Fruit fly (Drosophila melanogaster) whole organism, prepupa: ENCODE measurements around the gene Sumo.

Source experiments
- Blimp-1 ChIP-seq: fragments of 200-800 bp; sonication (Bioruptor generic); optimal IDR thresholded peaks from 3 replicates; lab custom pipeline; 2017; ENCODE audit warnings: missing biosample characterization, missing genetic modification characterization, mild to moderate bottlenecking, moderate library complexity, missing genetic modification reagents
- CG10631 ChIP-seq: fragments of 200-800 bp; sonication (Bioruptor generic); optimal IDR thresholded peaks from 2 replicates; lab custom pipeline; 2016; ENCODE audit warnings: missing biosample characterization, missing genetic modification characterization
- CG1621 ChIP-seq: fragments of 200-800 bp; sonication (Bioruptor generic); optimal IDR thresholded peaks from 3 replicates; lab custom pipeline; 2018; ENCODE audit warnings: missing biosample characterization, mild to moderate bottlenecking, missing genetic modification characterization
- CG3032 ChIP-seq: fragments of 200-800 bp; optimal IDR thresholded peaks from 2 replicates; lab custom pipeline; 2019; ENCODE audit warnings: missing biosample characterization, mild to moderate bottlenecking, missing genetic modification characterization, moderate library complexity
- CG31627 ChIP-seq: fragments of 200-800 bp; sonication (Bioruptor generic); optimal IDR thresholded peaks from 3 replicates; lab custom pipeline; 2016; ENCODE audit warnings: missing biosample characterization, missing genetic modification characterization
- CG32006 ChIP-seq: fragments of 200-800 bp; sonication (Bioruptor generic); optimal IDR thresholded peaks from 3 replicates; lab custom pipeline; 2017; ENCODE audit warnings: missing biosample characterization, mild to moderate bottlenecking, missing genetic modification characterization
- CG34406 ChIP-seq: fragments of 200-800 bp; sonication (Bioruptor generic); optimal IDR thresholded peaks from 3 replicates; lab custom pipeline; 2016; ENCODE audit warnings: missing biosample characterization, missing genetic modification characterization
- CG4318 ChIP-seq: fragments of 200-800 bp; sonication (Bioruptor generic); optimal IDR thresholded peaks from 3 replicates; lab custom pipeline; 2017; ENCODE audit warnings: missing biosample characterization, mild to moderate bottlenecking, missing genetic modification characterization
- CG6163 ChIP-seq: fragments of 200-800 bp; sonication (Bioruptor generic); IDR thresholded peaks from 3 replicates; pipeline ENCODE4 v1.3.6; 2022; ENCODE audit warnings: missing biosample characterization, missing genetic modification characterization
- CG6276 ChIP-seq: fragments of 200-800 bp; sonication (Bioruptor generic); optimal IDR thresholded peaks from 2 replicates; lab custom pipeline; 2017; ENCODE audit warnings: missing biosample characterization, mild to moderate bottlenecking, missing genetic modification characterization
- CG6792 ChIP-seq: fragments of 200-800 bp; sonication (Bioruptor generic); optimal IDR thresholded peaks from 3 replicates; lab custom pipeline; 2016; ENCODE audit warnings: missing biosample characterization, missing genetic modification characterization
- CG6808 ChIP-seq: fragments of 200-800 bp; sonication (Bioruptor generic); optimal IDR thresholded peaks from 3 replicates; lab custom pipeline; 2017; ENCODE audit warnings: missing biosample characterization, missing genetic modification characterization, mild to moderate bottlenecking, moderate library complexity, missing genetic modification reagents
- CG6854 ChIP-seq: fragments of 200-800 bp; sonication (Bioruptor generic); optimal IDR thresholded peaks from 2 replicates; lab custom pipeline; 2017; ENCODE audit warnings: missing biosample characterization, mild to moderate bottlenecking, missing genetic modification characterization
- CG7368 ChIP-seq: fragments of 200-800 bp; sonication (Bioruptor generic); optimal IDR thresholded peaks from 3 replicates; lab custom pipeline; 2016; ENCODE audit warnings: missing biosample characterization, missing genetic modification characterization
- CG8119 ChIP-seq: fragments of 200-800 bp; sonication (Bioruptor generic); IDR thresholded peaks from 3 replicates; pipeline ENCODE4 v1.3.6; 2022; ENCODE audit warnings: missing biosample characterization, missing genetic modification characterization
- CG8319 ChIP-seq: fragments of 200-800 bp; sonication (Bioruptor generic); optimal IDR thresholded peaks from 3 replicates; lab custom pipeline; 2016; ENCODE audit warnings: missing biosample characterization, missing genetic modification characterization
- CG8632 ChIP-seq: fragments of 200-800 bp; sonication (Bioruptor generic); optimal IDR thresholded peaks from 3 replicates; lab custom pipeline; 2016; ENCODE audit warnings: missing biosample characterization, missing genetic modification characterization
- CG9139 ChIP-seq: fragments of 200-800 bp; sonication (Bioruptor generic); optimal IDR thresholded peaks from 3 replicates; lab custom pipeline; 2017; ENCODE audit warnings: missing biosample characterization, mild to moderate bottlenecking, missing genetic modification characterization
- Eip75B ChIP-seq: fragments of 200-800 bp; sonication (Bioruptor generic); optimal IDR thresholded peaks from 3 replicates; lab custom pipeline; 2016; ENCODE audit warnings: missing biosample characterization, missing genetic modification characterization
- Ets96B ChIP-seq: fragments of 200-800 bp; optimal IDR thresholded peaks from 2 replicates; lab custom pipeline; 2019; ENCODE audit warnings: missing biosample characterization, mild to moderate bottlenecking, missing genetic modification characterization, moderate library complexity
- Hr38 ChIP-seq: sonication (Bioruptor generic); optimal IDR thresholded peaks from 2 replicates; lab custom pipeline; 2016; ENCODE audit warnings: missing biosample characterization, missing genetic modification characterization
- Lpt ChIP-seq: fragments of 200-800 bp; sonication (Bioruptor generic); optimal IDR thresholded peaks from 3 replicates; lab custom pipeline; 2016; ENCODE audit warnings: missing biosample characterization, missing genetic modification characterization
- Met ChIP-seq: fragments of 200-800 bp; sonication (Bioruptor generic); optimal IDR thresholded peaks from 3 replicates; lab custom pipeline; 2016; ENCODE audit warnings: missing biosample characterization, missing genetic modification characterization
- OdsH ChIP-seq: fragments of 200-800 bp; sonication (Bioruptor generic); optimal IDR thresholded peaks from 3 replicates; lab custom pipeline; 2016; ENCODE audit warnings: missing biosample characterization, missing genetic modification characterization
- Smox ChIP-seq: fragments of 200-800 bp; sonication (Bioruptor generic); optimal IDR thresholded peaks from 3 replicates; lab custom pipeline; 2016; ENCODE audit warnings: missing biosample characterization, missing genetic modification characterization
- Sox102F ChIP-seq: fragments of 200-800 bp; sonication (Bioruptor generic); optimal IDR thresholded peaks from 2 replicates; lab custom pipeline; 2016; ENCODE audit warnings: missing biosample characterization, mild to moderate bottlenecking, missing genetic modification characterization
- Sox14 ChIP-seq: fragments of 200-800 bp; sonication (Bioruptor generic); optimal IDR thresholded peaks from 3 replicates; lab custom pipeline; 2016; ENCODE audit warnings: missing biosample characterization, missing genetic modification characterization
- Sox15 ChIP-seq: fragments of 200-800 bp; sonication (Bioruptor generic); optimal IDR thresholded peaks from 3 replicates; lab custom pipeline; 2016; ENCODE audit warnings: missing biosample characterization, missing genetic modification characterization
- achi ChIP-seq: fragments of 200-800 bp; sonication (Bioruptor generic); optimal IDR thresholded peaks from 3 replicates; lab custom pipeline; 2016; ENCODE audit warnings: missing biosample characterization, missing genetic modification characterization
- acj6 ChIP-seq: fragments of 200-800 bp; sonication (Bioruptor generic); optimal IDR thresholded peaks from 3 replicates; lab custom pipeline; 2016; ENCODE audit warnings: missing biosample characterization, missing genetic modification characterization
- dsx ChIP-seq: fragments of 200-800 bp; optimal IDR thresholded peaks from 3 replicates; lab custom pipeline; 2019; ENCODE audit warnings: missing biosample characterization, mild to moderate bottlenecking, missing genetic modification characterization, moderate library complexity; ENCODE audit not compliant: poor library complexity, severe bottlenecking
- eg ChIP-seq: fragments of 200-800 bp; sonication (Bioruptor generic); IDR thresholded peaks from 3 replicates; pipeline ENCODE4 v1.3.6; 2022; ENCODE audit warnings: missing biosample characterization, missing genetic modification characterization
- esn ChIP-seq: fragments of 200-800 bp; sonication (Bioruptor generic); optimal IDR thresholded peaks from 2 replicates; lab custom pipeline; 2016; ENCODE audit warnings: missing biosample characterization, mild to moderate bottlenecking, missing genetic modification characterization, moderate library complexity
- fd59A ChIP-seq: fragments of 200-800 bp; sonication (Bioruptor generic); optimal IDR thresholded peaks from 2 replicates; lab custom pipeline; 2017; ENCODE audit warnings: missing biosample characterization, mild to moderate bottlenecking, missing genetic modification characterization, missing genetic modification reagents
- fd85E ChIP-seq: fragments of 200-800 bp; sonication (Bioruptor generic); optimal IDR thresholded peaks from 3 replicates; lab custom pipeline; 2016; ENCODE audit warnings: missing biosample characterization, missing genetic modification characterization
- fkh ChIP-seq: fragments of 200-800 bp; sonication (Bioruptor generic); optimal IDR thresholded peaks from 3 replicates; lab custom pipeline; 2017; ENCODE audit warnings: missing biosample characterization, mild to moderate bottlenecking, missing genetic modification characterization, moderate library complexity
- lz ChIP-seq: fragments of 200-800 bp; sonication (Bioruptor generic); optimal IDR thresholded peaks from 3 replicates; lab custom pipeline; 2016; ENCODE audit warnings: missing biosample characterization, missing genetic modification characterization
- salr ChIP-seq, 2 experiments: fragments of 200-800 bp; sonication (Bioruptor generic); optimal IDR thresholded peaks; 3 replicates each; lab custom pipeline; 2016 to 2018; ENCODE audit warnings: missing biosample characterization in 2 of 2, missing genetic modification characterization in 2 of 2, mild to moderate bottlenecking in 1 of 2
- ss ChIP-seq, 2 experiments: fragments of 200-800 bp; sonication (Bioruptor generic); optimal IDR thresholded peaks; 2 replicates in 1 of 2; 3 replicates in 1 of 2; lab custom pipeline; 2017 to 2018; ENCODE audit warnings: mild to moderate bottlenecking in 2 of 2, missing biosample characterization in 2 of 2, missing genetic modification characterization in 2 of 2, moderate library complexity in 1 of 2
- topi ChIP-seq: fragments of 200-800 bp; sonication (Bioruptor generic); optimal IDR thresholded peaks from 3 replicates; lab custom pipeline; 2016; ENCODE audit warnings: missing biosample characterization, missing genetic modification characterization
- vri ChIP-seq: fragments of 200-800 bp; sonication (Bioruptor generic); optimal IDR thresholded peaks from 3 replicates; lab custom pipeline; 2016; ENCODE audit warnings: missing biosample characterization, mild to moderate bottlenecking, missing genetic modification characterization

Gene Sumo

DNA sequence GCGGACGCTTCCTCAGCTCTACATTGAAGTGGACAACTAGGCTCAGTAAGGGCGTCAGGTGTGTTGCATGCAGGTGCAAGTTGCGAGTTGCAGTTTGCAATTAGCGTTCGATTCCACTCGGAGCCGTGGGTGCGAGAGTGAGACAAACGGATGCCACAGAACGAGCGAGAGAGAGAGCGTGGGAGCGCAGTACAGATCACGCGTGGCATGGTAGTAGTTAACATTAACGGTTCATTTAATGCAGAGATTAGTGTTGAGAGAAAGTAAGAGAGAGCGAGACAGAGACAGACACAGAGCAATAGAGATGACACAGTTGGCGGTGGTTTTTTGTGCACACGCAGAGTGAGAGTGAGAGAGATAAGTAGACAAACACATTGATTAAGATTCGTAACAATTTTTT, 27.7 kb downstream of the Sumo start:
- no peak for TF ChIP-seq Smox
- no peak for TF ChIP-seq Hr38 (GFP tag; lab: Kevin White, UChicago)
- no peak for TF ChIP-seq CG6792 (GFP tag; lab: Kevin White, UChicago)
- TF ChIP-seq CG6854 (GFP tag; lab: Kevin White, UChicago): no peak
- TF ChIP-seq ss (GFP tag; optimal IDR thresholded peaks at IDR 0.05; lab: Kevin White, UChicago): no peak
- TF ChIP-seq CG10631 (GFP tag; lab: Kevin White, UChicago): no peak

DNA sequence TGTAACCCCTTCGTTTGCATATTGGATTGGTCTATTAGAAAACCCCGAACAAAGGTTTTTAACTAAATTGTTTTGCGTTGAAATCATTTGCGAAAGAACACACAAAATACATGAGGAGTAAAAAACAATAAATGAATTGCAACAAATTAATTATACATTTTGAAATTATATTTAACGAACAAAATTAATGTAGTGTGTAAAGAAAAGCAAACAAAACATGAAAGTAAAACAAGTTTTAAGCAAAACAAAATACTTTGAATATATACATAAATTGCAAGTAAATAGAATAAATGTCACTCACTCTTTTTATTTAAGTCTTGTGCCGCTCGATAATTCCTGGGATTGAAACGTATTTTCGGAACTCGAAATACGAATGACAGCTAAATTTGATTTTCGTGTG, 35.6 kb downstream of the Sumo start, which contains the start of gene CG43232:
TSS of gene CG43232 (plus strand) at position 301 of the 400 bp plus-strand sequence.
- TF ChIP-seq CG8632 (GFP tag; lab: Kevin White, UChicago) (no peak), vri (GFP tag; lab: Kevin White, UChicago) (no peak), Smox (no peak), CG9139 (GFP tag; lab: Kevin White, UChicago) (no peak), achi (GFP tag; lab: Kevin White, UChicago) (no peak), topi (no peak), lz (GFP tag; lab: Kevin White, UChicago) (no peak), acj6 (GFP tag; lab: Kevin White, UChicago) (no peak), Blimp-1 (GFP tag; lab: Kevin White, UChicago) (no peak), esn (GFP tag; lab: Kevin White, UChicago) (no peak), CG6792 (GFP tag; lab: Kevin White, UChicago) (no peak)
- TF ChIP-seq, all 60 proteins: peak for 0

DNA sequence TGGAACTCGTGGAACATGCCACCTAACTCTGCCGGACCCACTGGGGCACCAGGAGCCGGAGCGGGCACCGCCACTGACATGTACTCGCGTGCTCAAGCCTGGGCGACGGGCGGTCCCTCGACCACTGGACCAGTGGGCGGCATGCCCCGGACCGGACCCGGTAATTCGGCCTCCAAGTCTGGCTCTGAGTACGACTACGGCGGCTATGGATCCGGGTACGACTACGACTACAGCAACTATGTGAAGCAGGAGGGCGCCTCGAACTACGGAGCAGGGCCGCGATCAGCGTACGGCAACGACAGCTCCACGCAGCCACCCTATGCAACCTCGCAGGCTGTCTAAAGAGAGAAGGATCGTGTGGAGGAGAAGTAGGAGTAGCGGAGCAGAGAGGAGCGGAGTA, 42.3 kb downstream of the Sumo start:
- TF ChIP-seq CG9139 (GFP tag; lab: Kevin White, UChicago) (no peak), Ets96B (no peak), CG6163 (GFP tag; lab: Robert Waterston, UW) (no peak), achi (GFP tag; lab: Kevin White, UChicago) (no peak), eg (GFP tag; lab: Robert Waterston, UW) (no peak), CG8632 (GFP tag; lab: Kevin White, UChicago) (no peak), CG34406 (GFP tag; lab: Kevin White, UChicago) (no peak), OdsH (GFP tag; lab: Kevin White, UChicago) (no peak), salr (GFP tag; optimal IDR thresholded peaks at IDR 0.05; lab: Kevin White, UChicago) (no peak), CG6808 (GFP tag; lab: Kevin White, UChicago) (no peak), Eip75B (GFP tag; lab: Kevin White, UChicago) (no peak), CG4318 (no peak), CG10631 (GFP tag; lab: Kevin White, UChicago) (no peak), CG6276 (GFP tag; lab: Kevin White, UChicago) (no peak), Lpt (GFP tag; lab: Kevin White, UChicago) (no peak)

DNA sequence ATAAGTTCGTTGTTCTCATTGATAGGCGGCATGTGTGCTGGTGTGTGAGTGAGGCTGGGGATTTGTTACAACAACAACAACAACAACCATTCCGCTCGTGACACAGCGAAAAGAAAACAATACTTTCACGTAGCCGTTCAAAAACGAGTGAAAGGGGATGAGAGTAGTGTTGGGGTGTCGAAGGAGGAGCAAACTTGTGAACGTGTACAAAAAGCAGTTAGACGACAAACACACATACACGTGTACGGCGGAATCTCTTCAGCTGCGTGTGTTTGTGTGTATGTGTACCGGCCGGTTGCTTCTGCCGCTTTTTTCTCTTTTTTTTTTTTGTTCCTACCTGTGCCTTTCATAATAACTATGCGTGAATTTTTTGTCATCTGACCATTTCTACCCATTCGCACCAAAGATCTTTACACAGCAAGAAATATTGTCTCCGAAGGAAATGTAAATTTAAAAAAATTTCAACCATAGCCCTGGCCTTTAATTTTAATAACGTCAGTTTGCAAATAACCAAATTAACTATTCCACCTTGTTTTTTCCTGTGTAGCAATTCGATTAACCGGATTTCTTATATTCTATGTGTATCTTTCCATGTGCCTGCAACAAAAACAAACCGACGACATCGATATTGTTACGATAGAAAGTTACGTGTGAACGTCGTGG, 45.2 kb downstream of the Sumo start:
- TF ChIP-seq acj6 (GFP tag; lab: Kevin White, UChicago) (peak; percentile 83), vri (GFP tag; lab: Kevin White, UChicago) (peak; percentile 66), fkh (GFP tag; lab: Kevin White, UChicago) (no peak), CG6854 (GFP tag; lab: Kevin White, UChicago) (peak; percentile 62), CG8632 (GFP tag; lab: Kevin White, UChicago) (peak; percentile 64), CG6792 (GFP tag; lab: Kevin White, UChicago) (peak; percentile 81), topi (peak; percentile 81), dsx (GFP tag; lab: Kevin White, UChicago) (peak; percentile 78), CG1621 (peak; percentile 72), Met (GFP tag; lab: Kevin White, UChicago) (peak; percentile 72), Hr38 (GFP tag; lab: Kevin White, UChicago) (peak; percentile 41), ss (GFP tag; optimal IDR thresholded peaks at IDR 0.05; lab: Kevin White, UChicago) (peak in 1 of 2 experiments; percentile 58), eg (GFP tag; lab: Robert Waterston, UW) (no peak; the same call in 2 of the 3 replicates), Sox15 (GFP tag; lab: Kevin White, UChicago) (peak; percentile 48), CG8119 (GFP tag; lab: Robert Waterston, UW) (no peak; the same call in 2 of the 3 replicates), Sox14 (peak; percentile 84), Lpt (GFP tag; lab: Kevin White, UChicago) (peak; percentile 70), CG8319 (GFP tag; lab: Kevin White, UChicago) (peak; percentile 49), Ets96B (peak; percentile 83), CG6163 (GFP tag; lab: Robert Waterston, UW) (no peak; the same call in 1 of the 3 replicates), CG31627 (GFP tag; lab: Kevin White, UChicago) (peak; percentile 80), CG32006 (GFP tag; lab: Kevin White, UChicago) (no peak), Sox102F (no peak), fd85E (GFP tag; lab: Kevin White, UChicago) (no peak), CG7368 (GFP tag; lab: Kevin White, UChicago) (peak; percentile 71), fd59A (GFP tag; lab: Kevin White, UChicago) (no peak), achi (GFP tag; lab: Kevin White, UChicago) (peak; percentile 84), CG3032 (tag; lab: Kevin White, UChicago) (peak; percentile 78)
